Worm (Caenorhabditis elegans): Measurements from ENCODE around the gene F41G3.18.
"Not testable (repeated sequence)": the region's sequence is repeated elsewhere in the genome, so short reads cannot be mapped to it uniquely, and the experiment has no call there.

DNA sequence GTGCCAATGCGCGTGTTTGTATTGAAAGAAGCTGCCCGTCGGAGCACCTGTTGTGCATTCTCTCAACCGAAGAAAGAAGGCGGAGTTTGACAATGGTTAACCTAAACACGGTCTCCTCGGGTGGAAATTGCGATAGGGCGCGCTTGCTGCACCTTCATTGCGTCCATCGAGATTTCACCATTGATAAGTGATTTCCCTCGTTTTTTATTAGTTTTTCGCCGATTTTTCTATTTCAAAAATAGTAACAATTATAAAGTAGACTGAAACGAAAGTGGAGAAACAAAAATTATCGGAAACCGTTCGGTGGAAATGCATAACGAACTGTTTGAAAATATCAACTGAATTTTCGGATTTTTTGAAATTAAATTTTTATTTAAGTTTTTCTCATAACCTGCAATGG is 7.0 kb downstream of the F41G3.18 start, which contains the start of gene agr-1:
- TF ChIP-seq him-1, W03F9.2, dao-5 (tag; optimal IDR thresholded peaks at IDR 0.05): not testable (repeated sequence)
